Worm (Caenorhabditis elegans) whole organism, young adult: Measurements from ENCODE around the gene F26F4.12.

Experiments
- akir-1 ChIP-seq: fragments of 200-800 bp; sonication (Bioruptor generic); optimal IDR thresholded peaks from 2 replicates; lab custom pipeline; 2018; ENCODE audit warnings: mild to moderate bottlenecking, missing genetic modification characterization, moderate library complexity, missing compliant biosample characterization
- attf-5 ChIP-seq: fragments of 200-800 bp; sonication (Bioruptor generic); optimal IDR thresholded peaks from 2 replicates; lab custom pipeline; 2018; ENCODE audit warnings: mild to moderate bottlenecking, missing genetic modification characterization, missing compliant biosample characterization
- ekl-4 ChIP-seq: fragments of 200-800 bp; sonication (Bioruptor generic); IDR thresholded peaks from 2 replicates; pipeline ENCODE4 v1.3.6; 2022; ENCODE audit warnings: missing genetic modification reagents, missing genetic modification characterization, missing compliant biosample characterization
- ets-4 ChIP-seq: fragments of 200-800 bp; sonication (Bioruptor generic); optimal IDR thresholded peaks from 2 replicates; lab custom pipeline; 2018; ENCODE audit warnings: mild to moderate bottlenecking, missing genetic modification characterization, missing compliant biosample characterization
- lir-1 ChIP-seq: fragments of 200-800 bp; sonication (Bioruptor generic); conservative IDR thresholded peaks from 2 replicates; pipeline ENCODE4 v1.3.6; 2022; ENCODE audit warnings: missing genetic modification reagents, missing genetic modification characterization, missing compliant biosample characterization
- pbrm-1 ChIP-seq: fragments of 200-800 bp; sonication (Bioruptor generic); IDR thresholded peaks from 2 replicates; pipeline ENCODE4 v1.3.6; 2022; ENCODE audit warnings: missing genetic modification reagents, missing genetic modification characterization, missing compliant biosample characterization
- unc-62 ChIP-seq: fragments of 150-350 bp; optimal IDR thresholded peaks from 2 replicates; lab custom pipeline; 2014; ENCODE audit warnings: missing biosample characterization, missing genetic modification reagents, missing genetic modification characterization

ce11 chrIII:4944213-4944612 is 34.4 kb upstream of the F26F4.12 start, which contains the start of gene ntl-9:
- TF ChIP-seq unc-62, result no peak
- no peak for TF ChIP-seq akir-1 (GFP tag; lab: Kevin White, UChicago)
- no peak for TF ChIP-seq lir-1 (GFP tag; lab: Robert Waterston, UW)
- TF ChIP-seq pbrm-1 (GFP tag; lab: Robert Waterston, UW), result no peak
- no peak for TF ChIP-seq ekl-4 (GFP tag; lab: Robert Waterston, UW)
- TF ChIP-seq ets-4 (GFP tag; lab: Kevin White, UChicago), result no peak
- no peak for TF ChIP-seq attf-5 (GFP tag; lab: Kevin White, UChicago)
